Worm (Caenorhabditis elegans): ENCODE measurements around the gene T25D1.1.

ce11 chrX:16535192-16535591 lies 15.6 kb downstream of the T25D1.1 start:
- TF ChIP-seq him-1 (tag; optimal IDR thresholded peaks at IDR 0.05) (no peak), W03F9.2 (tag; optimal IDR thresholded peaks at IDR 0.05) (no peak), dao-5 (tag; optimal IDR thresholded peaks at IDR 0.05) (no peak)
